Fruit fly (Drosophila melanogaster): ENCODE data around the gene PolQ.

PolQ gene

DNA sequence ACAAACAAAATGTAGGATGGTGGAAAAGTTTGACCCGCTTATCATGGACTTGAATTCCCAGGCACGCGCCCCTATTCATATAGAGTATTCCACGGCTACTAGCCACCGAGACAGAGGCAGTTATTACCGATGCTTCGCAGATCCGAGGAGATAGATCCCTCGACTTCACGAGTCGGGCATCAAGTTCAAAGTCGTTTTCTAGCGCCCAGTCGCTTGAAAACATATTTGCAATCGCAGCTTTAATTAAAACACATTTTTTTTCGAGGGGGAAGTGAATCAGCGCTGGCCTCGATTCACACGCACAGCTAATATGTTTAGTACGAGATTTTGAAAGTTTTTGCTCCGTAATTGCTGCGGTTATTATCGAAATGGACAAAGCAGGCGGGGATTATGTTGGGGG lies 3.2 kb upstream of the PolQ start:
- no peak for TF ChIP-seq CG17801 (GFP tag; optimal IDR thresholded peaks at IDR 0.05; ENCODE audit: partially characterized antibody)

DNA sequence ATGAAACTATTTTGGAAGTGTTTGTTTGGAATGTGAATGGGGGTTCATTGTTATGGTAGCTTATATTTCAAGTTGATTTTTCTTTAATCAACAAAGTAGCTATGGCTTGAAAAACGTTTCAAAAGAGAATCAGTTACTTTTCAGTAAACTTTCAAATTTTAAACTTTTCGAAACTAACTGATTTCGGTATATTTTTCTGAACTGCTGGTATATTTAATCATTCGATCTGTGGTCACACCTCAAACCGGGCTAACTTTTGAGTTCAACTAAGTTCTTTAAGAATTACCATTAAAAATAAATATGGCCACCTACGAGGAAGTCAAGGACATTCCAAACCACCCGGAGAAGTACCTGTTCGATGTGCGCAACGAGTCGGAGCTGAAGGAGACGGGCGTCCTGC lies 7.2 kb downstream of the PolQ start, which contains the start of gene CG12279:
TSS of gene CG12279 (plus strand) at position 234 of the 400 bp plus-strand sequence.
- TF ChIP-seq CG17801 (GFP tag; optimal IDR thresholded peaks at IDR 0.05; ENCODE audit: partially characterized antibody) = no peak

DNA sequence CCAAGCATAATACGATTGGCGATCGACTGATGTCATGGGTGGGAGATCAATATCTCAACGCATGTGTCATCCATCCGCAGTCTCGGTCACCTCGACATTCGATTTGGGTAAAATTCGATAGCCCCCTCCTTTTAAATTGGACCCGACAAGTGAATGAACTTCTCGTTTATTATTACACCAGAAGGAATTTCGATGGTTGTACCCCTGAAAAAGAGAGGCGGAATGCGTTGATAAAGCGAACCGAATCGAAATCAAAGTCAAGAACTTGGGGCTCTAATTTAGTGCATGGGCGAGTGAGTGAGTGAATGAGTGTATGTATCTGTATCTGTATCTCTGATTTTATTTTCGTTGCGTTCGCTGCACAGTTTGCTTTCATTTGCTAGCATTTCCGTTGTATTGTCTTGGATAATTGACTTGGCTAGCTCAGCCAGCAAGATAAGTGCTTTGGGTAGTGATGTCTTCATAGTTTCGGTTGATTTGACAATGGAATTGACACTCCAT lies 10.1 kb downstream of the PolQ start:
- TF ChIP-seq CG17801 (GFP tag; optimal IDR thresholded peaks at IDR 0.05; ENCODE audit: partially characterized antibody) = no peak

DNA sequence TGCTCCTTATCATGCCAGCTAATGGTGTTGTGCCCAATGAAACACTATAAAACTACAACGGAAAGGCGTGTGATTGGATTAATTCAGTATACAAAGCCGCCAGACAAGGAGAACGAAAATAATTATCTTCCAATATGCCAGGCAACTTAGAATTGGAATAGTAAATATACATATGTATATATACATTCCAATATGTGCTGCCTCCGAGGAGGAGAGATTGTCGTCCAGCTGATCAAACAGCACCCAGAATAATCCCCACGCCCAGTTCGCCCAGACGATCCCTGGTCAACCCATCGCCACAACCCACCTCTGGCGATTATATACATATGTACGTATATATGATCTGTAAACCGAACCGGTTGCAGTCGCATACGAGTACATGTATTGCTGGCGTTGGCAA lies 10.8 kb downstream of the PolQ start:
- TF ChIP-seq CG17801 (GFP tag; optimal IDR thresholded peaks at IDR 0.05; ENCODE audit: partially characterized antibody) = no peak

DNA sequence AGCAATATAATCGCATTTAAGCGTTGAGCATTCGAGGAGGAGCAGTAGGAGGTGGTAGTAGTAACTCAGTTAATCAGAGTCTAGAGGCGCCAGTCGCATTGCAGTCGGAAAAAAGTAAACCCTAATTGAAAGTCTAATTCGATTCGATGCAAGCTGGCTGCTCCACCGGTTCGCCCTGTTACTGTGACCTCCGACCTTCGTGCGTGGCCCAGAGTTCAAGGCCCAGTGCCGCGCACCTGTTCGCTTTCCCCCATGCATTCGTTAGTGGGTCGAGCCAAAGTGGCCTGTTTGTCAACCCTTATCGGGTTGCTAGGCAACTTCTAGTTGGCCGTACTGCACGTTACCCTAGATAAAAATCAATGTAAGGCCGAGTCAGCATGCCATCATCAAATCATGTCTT lies 11.6 kb downstream of the PolQ start:
- no peak for TF ChIP-seq CG17801 (GFP tag; optimal IDR thresholded peaks at IDR 0.05; ENCODE audit: partially characterized antibody)

DNA sequence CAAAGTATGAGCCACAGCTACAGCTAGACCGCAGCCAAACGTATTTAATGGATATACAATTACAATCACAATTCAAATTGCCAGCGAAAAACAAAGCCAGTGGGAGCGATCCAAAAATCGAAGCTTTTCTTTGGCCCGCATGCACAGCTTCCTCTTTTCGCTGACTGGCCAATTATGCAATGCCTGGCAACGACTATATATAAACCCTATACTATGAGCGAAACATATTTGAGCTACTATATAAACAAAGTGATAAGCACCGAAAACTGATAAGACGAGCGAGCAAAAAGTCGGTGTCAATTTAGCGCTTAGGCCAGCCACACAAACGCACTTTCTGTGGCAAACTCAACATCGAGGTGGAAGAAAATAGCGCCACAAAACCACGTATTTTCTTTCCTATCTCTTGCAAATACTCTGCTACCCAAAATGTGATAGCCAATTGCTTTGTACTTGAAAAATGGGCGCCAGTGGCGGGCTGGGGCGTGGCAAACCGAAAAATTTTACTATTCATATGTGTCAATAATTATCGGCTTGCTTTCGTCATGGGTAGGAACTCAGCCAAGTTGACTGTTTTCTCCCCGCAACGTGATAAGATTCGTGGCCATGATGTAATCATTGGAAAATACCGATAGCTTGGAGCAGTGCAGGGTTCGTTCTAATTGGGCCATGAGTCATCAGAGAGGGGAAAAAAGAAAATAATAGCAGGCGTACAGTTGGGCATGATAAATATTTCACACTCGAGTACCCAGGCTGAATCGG lies 12.3 kb downstream of the PolQ start:
- TF ChIP-seq CG17801 (GFP tag; optimal IDR thresholded peaks at IDR 0.05; ENCODE audit: partially characterized antibody) = no peak

DNA sequence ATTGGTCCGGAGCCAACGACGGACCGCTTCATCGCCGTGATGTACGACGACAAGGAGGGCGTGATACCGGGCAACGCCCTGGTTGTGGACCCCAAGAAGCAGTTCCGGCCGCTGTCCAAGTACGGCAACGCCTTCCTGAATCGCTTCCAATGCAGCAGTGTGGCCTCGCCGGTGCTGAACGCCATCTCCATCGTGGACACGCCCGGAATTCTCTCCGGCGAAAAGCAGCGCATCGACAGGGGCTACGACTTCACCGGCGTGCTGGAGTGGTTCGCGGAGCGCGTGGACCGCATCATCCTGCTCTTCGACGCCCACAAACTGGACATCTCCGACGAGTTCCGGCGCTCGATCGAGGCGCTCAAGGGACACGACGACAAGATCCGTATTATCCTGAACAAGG lies 13.7 kb downstream of the PolQ start:
- no peak for TF ChIP-seq CG17801 (GFP tag; optimal IDR thresholded peaks at IDR 0.05; ENCODE audit: partially characterized antibody)

DNA sequence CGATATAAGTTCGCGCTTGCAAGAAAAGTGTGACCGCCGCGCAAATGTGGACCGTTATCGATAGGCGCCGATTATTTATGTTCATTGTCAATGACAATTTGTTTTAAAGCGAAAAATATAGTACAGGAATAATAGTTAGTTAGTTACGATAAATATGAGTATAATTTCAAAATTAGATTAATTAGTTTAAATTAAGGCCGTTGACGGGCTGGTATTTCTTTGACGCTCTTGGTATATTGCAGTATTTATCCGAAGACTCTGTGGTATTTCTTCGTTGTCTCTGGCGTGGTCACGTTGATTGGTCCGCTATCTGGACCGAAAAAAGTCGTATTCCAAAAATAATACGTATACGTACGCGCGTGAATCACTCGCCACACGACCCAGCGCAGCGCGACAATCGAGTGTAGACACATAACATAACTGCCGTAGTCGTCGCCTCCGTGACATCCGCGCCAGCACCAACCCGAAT lies 14.5 kb downstream of the PolQ start:
- TF ChIP-seq CG17801 (GFP tag; optimal IDR thresholded peaks at IDR 0.05; ENCODE audit: partially characterized antibody) = no peak

DNA sequence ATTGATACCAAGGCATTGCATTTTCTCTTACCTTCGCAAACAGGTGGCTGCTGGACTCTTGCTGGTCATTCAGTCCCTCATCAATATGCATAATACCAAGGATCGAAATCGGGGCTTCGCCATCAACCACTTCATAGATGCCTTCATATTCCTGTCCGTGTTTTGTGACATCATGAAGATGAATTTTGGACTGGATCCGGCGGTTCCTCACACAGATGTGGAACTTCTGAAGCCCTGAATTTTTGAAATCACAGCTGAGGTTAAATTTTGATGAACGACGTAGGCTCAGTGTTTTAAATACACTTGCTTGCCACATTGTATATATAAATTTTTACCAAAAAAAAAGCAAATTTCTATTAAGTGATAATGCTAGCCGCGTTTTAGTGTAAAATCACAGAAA lies 15.1 kb downstream of the PolQ start, which contains the start of gene Past1:
TSS of gene Past1 (plus strand) at position 301 of the 400 bp plus-strand sequence.
- TF ChIP-seq CG17801 (GFP tag; optimal IDR thresholded peaks at IDR 0.05; ENCODE audit: partially characterized antibody) = no peak

DNA sequence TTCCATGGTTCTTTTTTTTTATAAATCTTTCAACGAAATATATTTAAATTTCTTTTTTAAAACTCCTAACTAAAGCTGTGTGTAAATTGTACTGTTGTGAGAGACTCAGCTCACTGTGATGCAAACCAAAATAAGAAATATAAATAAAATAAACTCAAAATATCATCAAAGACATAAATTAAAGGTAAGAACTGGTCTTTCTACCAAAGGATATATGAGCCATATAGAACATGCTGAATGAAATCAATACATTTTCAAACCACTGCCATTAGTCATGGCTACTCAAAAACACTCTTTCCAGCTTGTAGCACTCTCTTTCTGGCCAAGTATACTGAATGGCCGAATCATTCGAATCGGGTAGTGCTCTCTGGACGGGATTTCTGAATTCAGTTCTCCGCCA lies 17.4 kb downstream of the PolQ start, which contains the start of the genes CG14391 and NijC:
TSS of gene CG14391 (minus strand) at position 101 of the 400 bp plus-strand sequence.
TSS of gene NijC (plus strand) at position 388 of the 400 bp plus-strand sequence.
- no peak for TF ChIP-seq CG17801 (GFP tag; optimal IDR thresholded peaks at IDR 0.05; ENCODE audit: partially characterized antibody)

DNA sequence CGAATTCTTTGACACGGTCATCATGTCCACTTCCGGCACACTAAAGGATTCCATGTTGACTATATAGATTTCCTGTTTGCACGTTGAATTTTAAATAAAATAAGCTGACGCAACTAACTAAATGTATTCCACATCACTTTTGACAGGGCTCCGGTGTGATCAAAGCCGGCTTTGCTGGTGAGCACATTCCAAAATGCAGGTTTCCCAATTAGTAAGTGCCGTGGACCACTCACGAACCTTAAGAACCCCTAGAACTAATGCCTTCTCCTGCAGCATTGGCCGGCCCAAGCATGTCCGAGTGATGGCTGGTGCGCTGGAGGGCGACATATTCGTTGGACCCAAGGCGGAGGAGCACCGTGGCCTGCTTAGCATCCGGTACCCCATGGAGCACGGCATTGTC lies 19.6 kb downstream of the PolQ start, which contains the start of gene CG31347:
TSS of gene CG31347 (minus strand) at position 101 of the 400 bp plus-strand sequence.
- TF ChIP-seq CG17801 (GFP tag; optimal IDR thresholded peaks at IDR 0.05; ENCODE audit: partially characterized antibody) = no peak

DNA sequence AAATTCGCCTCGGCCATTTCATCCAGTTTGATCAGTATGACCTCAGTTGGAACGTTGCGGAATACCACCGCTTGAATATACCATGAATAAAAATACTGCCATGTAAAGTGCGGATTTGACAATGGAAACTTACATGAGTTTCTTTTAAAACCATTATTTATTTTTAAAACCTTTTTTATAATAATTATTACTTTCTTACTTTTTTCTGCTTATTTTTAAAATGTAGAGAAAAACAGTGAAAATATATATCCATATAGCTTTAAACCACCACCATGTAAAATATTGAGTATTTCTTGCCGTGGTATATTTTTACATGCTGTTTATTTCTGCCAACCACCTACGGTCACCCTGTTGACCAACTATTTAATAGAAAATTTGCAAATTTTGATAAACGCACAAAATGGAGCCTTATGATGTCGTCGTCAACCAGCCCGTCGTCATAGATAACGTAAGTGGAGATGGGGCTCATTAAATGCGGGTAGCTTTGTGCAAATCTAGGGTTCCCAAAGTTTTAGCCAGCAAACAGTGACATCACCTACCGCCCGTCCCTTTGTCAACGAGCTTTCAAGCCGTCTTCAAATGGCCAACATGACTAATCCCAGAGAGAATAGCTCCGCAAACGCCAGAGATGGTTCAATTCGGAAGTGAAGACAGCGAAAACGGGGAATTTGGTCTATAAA lies 20.5 kb downstream of the PolQ start, which contains the start of gene Arp1:
TSS of gene Arp1 (plus strand) at position 322 of the 680 bp plus-strand sequence.
- no peak for TF ChIP-seq CG17801 (GFP tag; optimal IDR thresholded peaks at IDR 0.05; ENCODE audit: partially characterized antibody)

DNA sequence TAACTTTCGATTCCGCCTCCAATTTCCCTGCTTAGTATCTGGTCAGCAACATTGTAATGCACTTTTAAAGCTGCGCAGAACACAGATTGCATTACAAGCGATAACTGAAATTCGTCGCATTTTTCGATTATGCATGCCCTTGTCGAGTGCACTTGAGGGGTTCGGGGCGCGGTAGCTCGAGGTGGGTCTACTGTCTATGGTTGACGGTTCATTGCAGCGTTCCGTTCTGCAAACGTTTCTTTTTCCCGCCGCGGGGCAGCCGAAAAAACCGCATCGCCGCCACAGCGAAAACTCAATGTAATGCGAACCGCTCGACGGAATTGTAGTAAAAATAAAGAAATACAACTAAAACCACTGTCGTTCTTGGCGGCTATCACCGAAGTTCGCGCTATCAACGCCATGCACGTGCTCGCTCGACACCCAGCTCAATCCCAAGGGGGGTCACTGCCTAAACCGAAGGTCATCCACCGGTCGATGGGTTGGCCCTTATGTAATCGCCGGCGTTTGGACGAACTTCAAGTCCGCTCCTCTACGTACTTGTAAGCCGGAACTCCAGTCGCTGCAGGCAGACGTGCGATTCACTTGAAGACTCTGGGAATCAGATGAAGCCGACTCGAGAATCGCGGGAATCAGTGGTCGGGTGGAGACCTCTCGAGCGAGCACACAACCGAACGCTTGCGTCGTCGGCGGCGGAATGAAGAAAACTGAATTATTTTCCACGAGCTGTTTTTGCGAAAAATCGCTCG lies 23.3 kb downstream of the PolQ start, which contains the start of gene kar:
TSS of gene kar (minus strand) at position 696 of the 746 bp plus-strand sequence.
- no peak for TF ChIP-seq CG17801 (GFP tag; optimal IDR thresholded peaks at IDR 0.05; ENCODE audit: partially characterized antibody)

DNA sequence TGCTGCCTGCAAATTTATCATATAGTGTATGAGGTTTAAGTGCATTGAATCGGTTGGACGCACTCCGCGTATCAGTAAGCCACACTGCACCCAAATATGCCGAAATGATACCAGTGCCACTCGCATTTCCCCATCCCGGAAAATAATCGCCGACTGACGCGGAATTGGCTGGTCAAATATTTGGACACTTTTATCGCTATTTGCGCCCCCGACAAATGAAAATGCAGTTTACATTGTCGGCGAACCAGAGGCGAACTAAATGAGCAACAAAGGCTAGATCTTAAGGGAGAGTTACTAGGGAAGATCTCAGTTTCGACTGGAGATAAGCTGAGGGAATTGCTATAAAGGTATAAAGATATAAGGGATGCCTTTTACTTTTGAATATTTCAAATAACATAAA lies 24.0 kb downstream of the PolQ start:
- TF ChIP-seq CG17801 (GFP tag; optimal IDR thresholded peaks at IDR 0.05; ENCODE audit: partially characterized antibody) = no peak

DNA sequence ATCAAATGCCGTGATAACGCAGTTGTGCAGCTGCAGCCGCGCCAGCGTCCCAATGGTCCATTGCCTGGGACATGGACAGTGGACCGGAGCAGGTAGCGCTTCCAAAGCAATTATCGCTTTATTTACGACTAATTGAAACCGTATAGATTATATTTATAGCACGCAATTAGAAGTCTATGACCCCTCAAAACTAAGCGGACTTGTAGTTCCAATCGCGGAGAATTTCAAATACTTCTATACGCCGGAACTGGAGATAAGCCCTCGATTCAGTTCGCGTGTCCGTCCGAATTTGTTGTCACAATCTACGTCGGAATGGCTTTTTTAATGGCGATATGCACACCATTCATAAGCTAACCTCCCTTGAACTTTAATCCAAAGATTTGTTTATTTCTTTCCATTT lies 26.8 kb downstream of the PolQ start:
- TF ChIP-seq CG17801 (GFP tag; optimal IDR thresholded peaks at IDR 0.05; ENCODE audit: partially characterized antibody) = no peak

Measured in ovary, adult (tissue).